Fruit fly (Drosophila melanogaster): ENCODE data around the gene CG32603.

Gene CG32603

DNA sequence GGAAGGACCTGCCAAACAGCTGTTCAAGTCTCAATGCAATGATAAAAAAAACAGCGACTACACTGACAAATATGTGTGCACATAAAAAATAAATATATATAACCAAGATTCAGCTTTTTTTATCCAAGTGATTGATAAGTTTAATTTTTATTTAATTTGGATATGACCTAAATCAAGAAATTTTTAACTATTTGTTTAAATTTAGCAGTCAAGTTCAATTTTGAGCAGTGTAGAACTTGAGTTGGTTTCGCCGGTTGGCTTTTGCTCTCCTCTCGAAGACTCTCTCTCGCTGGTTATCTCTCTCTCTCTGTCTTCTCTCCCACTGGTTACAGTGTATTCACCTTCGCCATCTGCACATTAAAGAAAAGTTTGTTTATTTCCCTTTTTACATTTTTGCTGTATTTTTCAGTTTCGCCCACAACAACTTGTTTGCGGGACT is 33.7 kb downstream of the CG32603 start (continued):
- TF ChIP-seq ham (GFP tag; IDR thresholded peaks at IDR 0.05): peak; percentile 46; the same call in 1 of the 2 replicates
- peak; percentile 80 for TF ChIP-seq CG6854 (GFP tag; optimal IDR thresholded peaks at IDR 0.05)
- no peak for TF ChIP-seq CG3163 (GFP tag; optimal IDR thresholded peaks at IDR 0.05)
- TF ChIP-seq D19B (GFP tag; optimal IDR thresholded peaks at IDR 0.05): peak; percentile 74
- TF ChIP-seq nmo (GFP tag; optimal IDR thresholded peaks at IDR 0.05): peak; percentile 90
- TF ChIP-seq corto (GFP tag; optimal IDR thresholded peaks at IDR 0.05): peak; percentile 77
- TF ChIP-seq HHEX (GFP tag; optimal IDR thresholded peaks at IDR 0.05): peak; percentile 81
- TF ChIP-seq CG10959 (GFP tag; IDR thresholded peaks at IDR 0.05): peak; percentile 76
- peak; percentile 90 for TF ChIP-seq CG17829 (tag; optimal IDR thresholded peaks at IDR 0.05)
- peak; percentile 89 for TF ChIP-seq row (GFP tag; IDR thresholded peaks at IDR 0.05)
- TF ChIP-seq NC2β (GFP tag; optimal IDR thresholded peaks at IDR 0.05): peak; percentile 71
- TF ChIP-seq Usf (GFP tag; optimal IDR thresholded peaks at IDR 0.05): peak; percentile 61
- peak; percentile 80 for TF ChIP-seq CG15011 (GFP tag; optimal IDR thresholded peaks at IDR 0.05)
- no peak for TF ChIP-seq pb (GFP tag; optimal IDR thresholded peaks at IDR 0.05)
- TF ChIP-seq seq (GFP tag; IDR thresholded peaks at IDR 0.05): peak; percentile 80
- no peak for TF ChIP-seq Tbp (GFP tag; optimal IDR thresholded peaks at IDR 0.05)
- peak; percentile 89 for TF ChIP-seq CG8388 (GFP tag; optimal IDR thresholded peaks at IDR 0.05)
- peak; percentile 74 for TF ChIP-seq scrt (GFP tag; optimal IDR thresholded peaks at IDR 0.05)
- peak; percentile 68 for TF ChIP-seq Adf1 (GFP tag; IDR thresholded peaks at IDR 0.05)
- TF ChIP-seq CG16863 (GFP tag; optimal IDR thresholded peaks at IDR 0.05): peak; percentile 71
- TF ChIP-seq CG9932 (GFP tag; IDR thresholded peaks at IDR 0.05): peak; percentile 85
- peak; percentile 57 for TF ChIP-seq CG4854 (GFP tag; optimal IDR thresholded peaks at IDR 0.05)
- TF ChIP-seq Sin3A (optimal IDR thresholded peaks at IDR 0.05): no peak
- TF ChIP-seq CoRest (tag; optimal IDR thresholded peaks at IDR 0.05): peak; percentile 90
- peak; percentile 37 for TF ChIP-seq CG13894 (tag; optimal IDR thresholded peaks at IDR 0.05)
- peak; percentile 92 for TF ChIP-seq CG15269 (tag; optimal IDR thresholded peaks at IDR 0.05)
- TF ChIP-seq ewg (GFP tag; optimal IDR thresholded peaks at IDR 0.05): peak; percentile 67
- TF ChIP-seq CG14050 (GFP tag; IDR thresholded peaks at IDR 0.05): peak; percentile 79
- no peak for TF ChIP-seq Dll (GFP tag; IDR thresholded peaks at IDR 0.05; ENCODE audit: partially characterized antibody)
- peak; percentile 90 for TF ChIP-seq CG11695 (GFP tag; IDR thresholded peaks at IDR 0.05)
- TF ChIP-seq Bteb2 (GFP tag; optimal IDR thresholded peaks at IDR 0.05): peak; percentile 82
- TF ChIP-seq CG2889 (GFP tag; IDR thresholded peaks at IDR 0.05): peak; percentile 80
- TF ChIP-seq CG13775 (GFP tag; optimal IDR thresholded peaks at IDR 0.05): peak; percentile 81
- peak; percentile 34 for TF ChIP-seq btn (GFP tag; optimal IDR thresholded peaks at IDR 0.05)
- peak; percentile 42 for TF ChIP-seq CHES-1-like (GFP tag; optimal IDR thresholded peaks at IDR 0.05)
- TF ChIP-seq bab2 (GFP tag; optimal IDR thresholded peaks at IDR 0.05): peak; percentile 63
- TF ChIP-seq CG14667 (GFP tag; IDR thresholded peaks at IDR 0.05): peak; percentile 81
- peak; percentile 44 for TF ChIP-seq CG13624 (GFP tag; optimal IDR thresholded peaks at IDR 0.05)
- no peak for TF ChIP-seq z (GFP tag; IDR thresholded peaks at IDR 0.05)
- no peak for TF ChIP-seq GATAe (GFP tag; conservative IDR thresholded peaks at IDR 0.05)
- TF ChIP-seq unc-4 (GFP tag; IDR thresholded peaks at IDR 0.05; ENCODE audit: partially characterized antibody): no peak
- no peak for TF ChIP-seq her (GFP tag; optimal IDR thresholded peaks at IDR 0.05)
- peak; percentile 44 for TF ChIP-seq tup (GFP tag; optimal IDR thresholded peaks at IDR 0.05)
- TF ChIP-seq CG9437 (GFP tag; optimal IDR thresholded peaks at IDR 0.05): peak; percentile 75
- TF ChIP-seq fru (optimal IDR thresholded peaks at IDR 0.05): no peak
- TF ChIP-seq nau (GFP tag; optimal IDR thresholded peaks at IDR 0.05): peak; percentile 81
- TF ChIP-seq twi (tag; optimal IDR thresholded peaks at IDR 0.05): peak; percentile 74
- peak; percentile 91 for TF ChIP-seq CG18599 (GFP tag; optimal IDR thresholded peaks at IDR 0.05)
- TF ChIP-seq ac (GFP tag; optimal IDR thresholded peaks at IDR 0.05): peak; percentile 51
- TF ChIP-seq CG15514 (GFP tag; optimal IDR thresholded peaks at IDR 0.05): peak; percentile 75
- peak; percentile 10 for TF ChIP-seq ab (GFP tag; optimal IDR thresholded peaks at IDR 0.05)
